Worm (Caenorhabditis elegans) whole organism, L4 larva: ENCODE measurements around the gene aldo-2.

Source experiments
- Y105C5A.15 ChIP-seq: fragments of 200-800 bp; sonication (Bioruptor generic); IDR thresholded peaks from 2 replicates; pipeline ENCODE4 v1.3.6; 2022; ENCODE audit warnings: missing genetic modification characterization, missing compliant biosample characterization
- daf-8 ChIP-seq: fragments of 200-800 bp; sonication (Bioruptor generic); IDR thresholded peaks from 2 replicates; pipeline ENCODE4 v1.3.6; 2022; ENCODE audit warnings: missing genetic modification characterization, missing compliant biosample characterization
- dpl-1 ChIP-seq: fragments of 150-350 bp; optimal IDR thresholded peaks from 2 replicates; lab custom pipeline; 2014; ENCODE audit warnings: missing biosample characterization, missing genetic modification reagents, missing genetic modification characterization
- mep-1 ChIP-seq: fragments of 150-350 bp; sonication (generic microtip); optimal IDR thresholded peaks from 3 replicates; lab custom pipeline; 2014; ENCODE audit warnings: missing biosample characterization, missing genetic modification characterization
- skn-1 ChIP-seq: fragments of 150-350 bp; optimal IDR thresholded peaks from 2 replicates; lab custom pipeline; 2014; ENCODE audit warnings: missing biosample characterization, missing genetic modification characterization
- tag-97 ChIP-seq: fragments of 200-800 bp; sonication (Bioruptor generic); IDR thresholded peaks from 2 replicates; pipeline ENCODE4 v1.3.6; 2022; ENCODE audit warnings: missing genetic modification characterization, missing compliant biosample characterization

DNA sequence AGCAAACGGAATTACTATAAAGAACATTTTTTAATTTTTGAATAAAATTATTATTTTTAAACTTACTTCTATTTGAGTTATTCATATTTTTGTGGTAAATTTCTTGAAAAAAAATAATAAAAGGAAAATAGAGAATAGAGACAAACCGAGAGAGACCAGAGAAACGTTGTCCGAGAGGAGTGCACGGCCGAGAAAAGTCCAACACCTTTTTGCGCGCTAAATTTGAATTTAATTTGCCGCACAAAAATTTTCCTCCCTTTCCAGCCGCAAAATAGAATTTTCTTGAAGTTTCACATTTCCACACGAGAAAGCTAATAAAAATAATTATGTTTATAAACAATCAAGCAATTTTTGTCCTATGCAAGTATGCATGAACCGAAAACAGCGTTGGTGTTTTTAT is 4.7 kb downstream of the aldo-2 start, which contains the start of the genes F01F1.11 and F01F1.3:
- TF ChIP-seq mep-1 (tag; lab: Kevin White, UChicago) (peak; percentile 57), dpl-1 (GFP tag; lab: Kevin White, UChicago) (peak; percentile 98), daf-8 (GFP tag; lab: Robert Waterston, UW) (no peak), Y105C5A.15 (GFP tag; lab: Robert Waterston, UW) (no peak), skn-1 (tag; lab: Kevin White, UChicago) (no peak), tag-97 (GFP tag; lab: Robert Waterston, UW) (no peak)
